Fruit fly (Drosophila melanogaster) whole organism, pupa: ENCODE measurements around the gene CG15879.

Source experiments
- CG10348 ChIP-seq: fragments of 200-800 bp; sonication (Bioruptor generic); IDR thresholded peaks from 2 replicates; pipeline ENCODE4 v1.3.6; 2022; ENCODE audit warnings: missing biosample characterization, missing genetic modification characterization
- CG12605 ChIP-seq: fragments of 200-800 bp; sonication (Bioruptor generic); IDR thresholded peaks from 2 replicates; pipeline ENCODE4 v1.3.6; 2022; ENCODE audit warnings: missing biosample characterization, missing genetic modification characterization
- CG13204 ChIP-seq: fragments of 200-800 bp; sonication (Bioruptor generic); optimal IDR thresholded peaks from 2 replicates; lab custom pipeline; 2018; ENCODE audit warnings: missing biosample characterization, mild to moderate bottlenecking, missing genetic modification characterization, moderate library complexity
- CG14655 ChIP-seq: fragments of 200-800 bp; sonication (Bioruptor generic); optimal IDR thresholded peaks from 3 replicates; lab custom pipeline; 2017; ENCODE audit warnings: mild to moderate bottlenecking, missing biosample characterization, missing genetic modification reagents, missing genetic modification characterization
- CG15710 ChIP-seq: fragments of 200-800 bp; sonication (Bioruptor generic); optimal IDR thresholded peaks from 2 replicates; lab custom pipeline; 2018; ENCODE audit warnings: missing biosample characterization, mild to moderate bottlenecking, missing genetic modification characterization, moderate library complexity
- CG17806 ChIP-seq: fragments of 200-800 bp; sonication (Bioruptor generic); optimal IDR thresholded peaks from 2 replicates; lab custom pipeline; 2018; ENCODE audit warnings: missing biosample characterization, mild to moderate bottlenecking, missing genetic modification characterization, moderate library complexity
- CG32121 ChIP-seq: fragments of 200-800 bp; sonication (Bioruptor generic); IDR thresholded peaks from 2 replicates; pipeline ENCODE4 v1.3.6; 2022; ENCODE audit warnings: missing biosample characterization, missing genetic modification characterization
- CG34367 ChIP-seq: fragments of 200-800 bp; sonication (Bioruptor generic); optimal IDR thresholded peaks from 2 replicates; lab custom pipeline; 2018; ENCODE audit warnings: missing biosample characterization, mild to moderate bottlenecking, missing genetic modification characterization
- CG4496 ChIP-seq: fragments of 200-800 bp; sonication (Bioruptor generic); IDR thresholded peaks from 3 replicates; pipeline ENCODE4 v1.3.6; 2022; ENCODE audit warnings: missing biosample characterization, missing genetic modification characterization
- CG8159 ChIP-seq: fragments of 200-800 bp; sonication (Bioruptor generic); optimal IDR thresholded peaks from 3 replicates; lab custom pipeline; 2018; ENCODE audit warnings: missing biosample characterization, mild to moderate bottlenecking, missing genetic modification characterization, moderate library complexity
- CG8301 ChIP-seq: fragments of 200-800 bp; sonication (Bioruptor generic); optimal IDR thresholded peaks from 2 replicates; lab custom pipeline; 2018; ENCODE audit warnings: missing biosample characterization, mild to moderate bottlenecking, missing genetic modification characterization
- CG9948 ChIP-seq: fragments of 200-800 bp; sonication (Bioruptor generic); optimal IDR thresholded peaks from 2 replicates; lab custom pipeline; 2018; ENCODE audit warnings: missing biosample characterization, mild to moderate bottlenecking, missing genetic modification characterization, moderate library complexity
- D1 ChIP-seq: fragments of 200-800 bp; sonication (Bioruptor generic); optimal IDR thresholded peaks from 2 replicates; lab custom pipeline; 2018; ENCODE audit warnings: missing biosample characterization, mild to moderate bottlenecking, missing genetic modification characterization, moderate library complexity
- EcR ChIP-seq: fragments of 200-800 bp; sonication (Bioruptor generic); optimal IDR thresholded peaks from 3 replicates; lab custom pipeline; 2019; ENCODE audit warnings: missing biosample characterization, missing genetic modification characterization, mild to moderate bottlenecking, moderate library complexity, missing genetic modification reagents
- Ets98B ChIP-seq: fragments of 200-800 bp; sonication (Bioruptor generic); IDR thresholded peaks from 2 replicates; pipeline ENCODE4 v1.3.6; 2022; ENCODE audit warnings: missing biosample characterization, missing genetic modification characterization
- Pif1A ChIP-seq: fragments of 200-800 bp; sonication (Bioruptor generic); optimal IDR thresholded peaks from 3 replicates; lab custom pipeline; 2016; ENCODE audit warnings: missing biosample characterization, missing genetic modification characterization
- Pif1B ChIP-seq: fragments of 200-800 bp; sonication (Bioruptor generic); optimal IDR thresholded peaks from 3 replicates; lab custom pipeline; 2016; ENCODE audit warnings: missing biosample characterization, missing genetic modification characterization
- Snoo ChIP-seq: fragments of 200-800 bp; sonication (Bioruptor generic); optimal IDR thresholded peaks from 3 replicates; lab custom pipeline; 2017; ENCODE audit warnings: missing biosample characterization, mild to moderate bottlenecking, missing genetic modification characterization, inconsistent platforms
- fd96Ca ChIP-seq: fragments of 200-800 bp; sonication (Bioruptor generic); IDR thresholded peaks from 3 replicates; pipeline ENCODE4 v1.3.6; 2022; ENCODE audit warnings: missing biosample characterization, missing genetic modification characterization
- gl ChIP-seq: fragments of 200-800 bp; sonication (Bioruptor generic); optimal IDR thresholded peaks from 2 replicates; lab custom pipeline; 2018; ENCODE audit warnings: missing biosample characterization, mild to moderate bottlenecking, missing genetic modification characterization
- rn ChIP-seq: fragments of 200-800 bp; sonication (Bioruptor generic); IDR thresholded peaks from 2 replicates; pipeline ENCODE4 v1.3.6; 2022; ENCODE audit warnings: missing biosample characterization, missing genetic modification characterization

The CG15879 gene

DNA sequence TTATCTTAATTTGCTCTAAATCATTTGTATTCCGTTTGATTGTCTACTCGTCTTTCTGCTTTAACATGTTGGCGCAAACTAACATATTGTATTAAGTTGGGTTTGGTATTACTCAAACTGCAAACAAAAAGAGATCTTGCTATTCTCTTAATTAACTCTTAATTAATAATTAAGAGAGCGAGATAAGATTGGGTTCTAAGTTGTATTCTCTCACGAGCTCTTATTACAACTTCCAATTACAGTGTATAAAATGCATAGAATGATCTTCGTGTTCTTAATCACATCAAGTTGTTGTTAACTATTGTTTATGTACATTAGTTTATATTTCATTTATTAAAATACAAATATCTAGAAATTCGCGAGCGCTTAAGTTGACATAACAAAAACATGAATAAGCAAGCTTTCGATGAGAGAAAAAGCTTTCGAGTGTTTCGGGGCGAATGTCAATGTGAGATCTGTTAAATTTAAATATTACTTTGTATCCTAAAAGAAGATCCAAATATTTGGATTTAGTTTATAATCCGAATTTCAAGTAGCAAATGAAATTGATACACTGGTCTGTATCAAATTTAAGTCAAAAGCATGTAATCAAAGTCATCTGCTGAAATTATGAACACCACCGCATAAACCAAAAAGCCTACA is 2.1 kb upstream of the CG15879 start, which contains the start of gene CG5704:
Gene CG5704, minus strand, starts transcription at position 87 of the 642 bp plus-strand sequence.
- TF ChIP-seq CG12605 (GFP tag; lab: Robert Waterston, UW) (no peak), Ets98B (GFP tag; lab: Robert Waterston, UW) (no peak), CG17806 (tag; lab: Kevin White, UChicago) (no peak), CG10348 (no peak)
- TF ChIP-seq, all 21 proteins: peak for 0

DNA sequence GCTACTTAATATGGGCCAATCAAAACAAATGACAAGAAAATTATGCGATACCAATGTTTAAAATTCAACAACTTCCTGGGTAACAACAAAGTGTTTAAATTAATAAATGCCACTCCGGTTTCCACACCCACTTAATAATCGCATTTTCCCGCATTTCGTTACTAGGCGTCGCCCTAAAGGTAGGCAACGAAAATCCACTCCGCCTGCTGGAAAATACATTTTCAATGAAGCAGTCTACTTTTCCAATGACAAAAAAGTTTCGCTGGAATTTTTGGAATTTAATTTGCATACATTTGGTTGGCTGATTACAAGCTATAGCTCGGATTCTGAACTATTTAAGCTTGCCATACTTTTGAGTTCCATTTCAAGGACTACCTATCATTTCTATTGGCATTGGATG is 2.1 kb downstream of the CG15879 start:
- no peak for TF ChIP-seq CG12605 (GFP tag; lab: Robert Waterston, UW)
- no peak for TF ChIP-seq Pif1B (GFP tag; lab: Kevin White, UChicago)
- TF ChIP-seq fd96Ca: no peak
- TF ChIP-seq EcR (GFP tag; lab: Kevin White, UChicago): no peak
- TF ChIP-seq CG13204 (GFP tag; lab: Kevin White, UChicago): no peak
- no peak for TF ChIP-seq CG14655 (GFP tag; lab: Kevin White, UChicago)
- no peak for TF ChIP-seq CG17806 (tag; lab: Kevin White, UChicago)
- no peak for TF ChIP-seq Pif1A (GFP tag; lab: Kevin White, UChicago)
- TF ChIP-seq CG8301 (tag; lab: Kevin White, UChicago): no peak
- TF ChIP-seq CG15710: no peak
- TF ChIP-seq CG10348: no peak
- no peak for TF ChIP-seq D1 (tag; lab: Kevin White, UChicago)
- no peak for TF ChIP-seq rn (GFP tag; lab: Robert Waterston, UW)
- TF ChIP-seq CG34367 (tag; lab: Kevin White, UChicago): no peak
- no peak for TF ChIP-seq Ets98B (GFP tag; lab: Robert Waterston, UW)
- TF ChIP-seq CG8159 (tag; lab: Kevin White, UChicago): no peak
- no peak for TF ChIP-seq Snoo (tag; lab: Kevin White, UChicago)
- TF ChIP-seq CG4496: no peak
- TF ChIP-seq CG9948 (tag; lab: Kevin White, UChicago): no peak

dm6 chr3L:2164805-2165204 is 4.1 kb downstream of the CG15879 start:
- TF ChIP-seq CG8159 (tag; lab: Kevin White, UChicago): peak; percentile 9
- peak; percentile 47; the same call in 1 of the 3 replicates for TF ChIP-seq fd96Ca
- peak; percentile 5 for TF ChIP-seq CG8301 (tag; lab: Kevin White, UChicago)
- 0 out of 3 replicates have a peak, but pooled peaks have one; percentile 52 for TF ChIP-seq CG4496
- TF ChIP-seq CG17806 (tag; lab: Kevin White, UChicago): no peak
- TF ChIP-seq Ets98B (GFP tag; lab: Robert Waterston, UW): 0 out of 2 replicates have a peak, but pooled peaks have one; percentile 38
- TF ChIP-seq rn (GFP tag; lab: Robert Waterston, UW): no peak
- peak; percentile 35 for TF ChIP-seq CG14655 (GFP tag; lab: Kevin White, UChicago)
- TF ChIP-seq CG12605 (GFP tag; lab: Robert Waterston, UW): peak; percentile 54; the same call in 1 of the 2 replicates
- TF ChIP-seq CG32121: no peak
- no peak for TF ChIP-seq CG13204 (GFP tag; lab: Kevin White, UChicago)
- no peak for TF ChIP-seq CG9948 (tag; lab: Kevin White, UChicago)

- peak; percentile 74 for TF ChIP-seq EcR (GFP tag; lab: Kevin White, UChicago)
- TF ChIP-seq gl (tag; lab: Kevin White, UChicago): peak; percentile 86
- peak; percentile 63; the same call in 1 of the 2 replicates for TF ChIP-seq rn (GFP tag; lab: Robert Waterston, UW)
- TF ChIP-seq CG8301 (tag; lab: Kevin White, UChicago): peak; percentile 58
- TF ChIP-seq CG32121: peak; percentile 19; the same call in 1 of the 2 replicates
- peak; percentile 97 for TF ChIP-seq CG8159 (tag; lab: Kevin White, UChicago)
- peak; percentile 77 for TF ChIP-seq Pif1B (GFP tag; lab: Kevin White, UChicago)
- TF ChIP-seq fd96Ca: no peak
- peak; percentile 69 for TF ChIP-seq CG13204 (GFP tag; lab: Kevin White, UChicago)
- peak; percentile 75; the same call in 2 of the 3 replicates for TF ChIP-seq CG4496
- peak; percentile 96 for TF ChIP-seq CG17806 (tag; lab: Kevin White, UChicago)
- peak; percentile 53 for TF ChIP-seq CG12605 (GFP tag; lab: Robert Waterston, UW)
- peak; percentile 90 for TF ChIP-seq CG15710
- TF ChIP-seq CG14655 (GFP tag; lab: Kevin White, UChicago): peak; percentile 73
- TF ChIP-seq Snoo (tag; lab: Kevin White, UChicago): peak; percentile 95
- TF ChIP-seq CG34367 (tag; lab: Kevin White, UChicago): peak; percentile 78
- peak; percentile 86 for TF ChIP-seq Pif1A (GFP tag; lab: Kevin White, UChicago)
- no peak for TF ChIP-seq CG10348
- peak; percentile 85 for TF ChIP-seq CG9948 (tag; lab: Kevin White, UChicago)
- peak; percentile 44; the same call in 1 of the 2 replicates for TF ChIP-seq Ets98B (GFP tag; lab: Robert Waterston, UW)
- peak; percentile 91 for TF ChIP-seq D1 (tag; lab: Kevin White, UChicago)
Measured at dm6 chr3L:2164031-2164537, 4.8 kb downstream of the CG15879 start.

DNA sequence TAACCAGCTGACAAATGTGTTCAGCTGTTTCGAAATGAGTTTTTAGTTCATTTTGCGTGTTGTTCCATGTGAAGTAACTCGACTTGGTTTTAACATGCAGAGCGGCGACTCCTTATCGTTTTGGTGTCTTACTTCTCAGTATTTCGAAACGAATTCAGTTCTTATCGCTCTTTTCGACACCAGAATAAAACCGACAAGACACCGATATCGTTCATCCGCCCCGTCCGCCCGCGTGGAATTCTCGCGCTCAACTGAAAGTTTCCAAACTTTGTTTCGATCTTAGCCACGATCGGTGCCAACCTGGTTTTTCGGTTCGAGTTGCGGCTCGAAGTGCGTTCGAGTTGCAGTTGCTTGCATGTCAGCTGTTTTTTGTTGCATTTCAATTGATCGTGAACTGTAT is 5.3 kb downstream of the CG15879 start, which contains the start of gene CG15822:
Gene CG15822, minus strand, starts transcription at position 256 of the 400 bp plus-strand sequence.
- TF ChIP-seq Snoo (tag; lab: Kevin White, UChicago): no peak

DNA sequence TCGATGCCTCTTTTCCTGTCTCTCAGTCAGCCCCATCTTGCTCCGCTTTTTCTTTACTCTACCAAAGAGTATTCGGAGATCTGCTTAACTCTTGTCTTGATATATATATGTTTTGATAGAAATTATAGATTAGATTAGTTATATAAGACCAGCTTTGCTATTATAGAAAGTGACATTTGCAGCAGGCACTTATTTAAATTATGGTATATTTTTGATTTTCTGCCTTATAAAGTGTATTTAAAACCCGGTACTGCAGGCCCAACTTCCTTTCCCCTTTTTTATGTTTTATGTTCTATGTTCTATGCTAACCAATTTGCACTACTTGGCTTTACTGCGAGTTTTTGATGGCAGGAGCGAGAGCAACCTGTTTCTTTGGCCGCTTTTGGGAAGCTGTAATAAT is 6.3 kb downstream of the CG15879 start:
- peak; percentile 43 for TF ChIP-seq CG8159 (tag; lab: Kevin White, UChicago)
- peak; percentile 60 for TF ChIP-seq CG4496
- TF ChIP-seq CG17806 (tag; lab: Kevin White, UChicago): peak; percentile 43
- TF ChIP-seq EcR (GFP tag; lab: Kevin White, UChicago): no peak
- peak; percentile 58 for TF ChIP-seq Ets98B (GFP tag; lab: Robert Waterston, UW)
- TF ChIP-seq D1 (tag; lab: Kevin White, UChicago): no peak
- TF ChIP-seq CG14655 (GFP tag; lab: Kevin White, UChicago): peak; percentile 86
- peak; percentile 30 for TF ChIP-seq CG9948 (tag; lab: Kevin White, UChicago)
- TF ChIP-seq CG34367 (tag; lab: Kevin White, UChicago): no peak
- TF ChIP-seq CG8301 (tag; lab: Kevin White, UChicago): peak; percentile 78
- TF ChIP-seq gl (tag; lab: Kevin White, UChicago): no peak
- no peak for TF ChIP-seq Snoo (tag; lab: Kevin White, UChicago)
- 0 out of 2 replicates have a peak, but pooled peaks have one; percentile 18 for TF ChIP-seq CG12605 (GFP tag; lab: Robert Waterston, UW)
- no peak for TF ChIP-seq CG13204 (GFP tag; lab: Kevin White, UChicago)
- peak; percentile 53 for TF ChIP-seq CG32121
- TF ChIP-seq fd96Ca: peak; percentile 20; the same call in 1 of the 3 replicates
- no peak for TF ChIP-seq Pif1B (GFP tag; lab: Kevin White, UChicago)
- peak; percentile 15 for TF ChIP-seq CG15710
- TF ChIP-seq rn (GFP tag; lab: Robert Waterston, UW): no peak
- TF ChIP-seq CG10348: no peak
- TF ChIP-seq Pif1A (GFP tag; lab: Kevin White, UChicago): no peak
